Fruit fly (Drosophila melanogaster) Kc167 (cell line): ENCODE data around the gene CG5447.

Experiments used
- insv ChIP-seq: fragments of >200 bp; optimal IDR thresholded peaks from 3 replicates; lab custom pipeline; 2018; ENCODE audit warnings: missing external identifiers
- psq ChIP-seq: fragments of >200 bp; optimal IDR thresholded peaks from 2 replicates; lab custom pipeline; 2017; ENCODE audit warnings: missing external identifiers

DNA sequence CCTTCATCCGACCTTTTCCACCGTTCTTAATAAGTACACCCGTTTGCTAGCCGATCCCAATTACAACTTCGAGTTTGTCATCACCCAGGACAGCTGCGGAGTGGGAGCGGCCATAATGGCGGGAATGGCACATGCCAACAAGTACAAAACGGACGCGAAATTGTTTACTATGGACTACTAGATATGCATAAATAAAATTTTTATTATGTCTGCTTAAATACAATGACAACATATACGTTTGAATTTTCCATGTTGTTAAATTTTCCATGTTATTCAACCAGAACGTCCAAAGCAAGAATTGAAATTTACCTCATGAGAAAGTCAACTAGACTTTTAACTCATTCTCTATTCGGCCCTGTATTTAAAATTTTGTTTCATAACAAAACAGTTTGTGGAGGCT is 2.0 kb upstream of the CG5447 start, which contains the start of gene Hex-t2:
- TF ChIP-seq psq (lab: Kevin White, UChicago) (no peak), insv (lab: Kevin White, UChicago) (no peak)
